Worm (Caenorhabditis elegans) whole organism, young adult: ENCODE data around the gene gei-13.

Source experiments
- ama-1 ChIP-seq, 3 experiments: fragments of 150-350 bp in 1 of 3; sonication (generic microtip) in 2 of 3; optimal IDR thresholded peaks; 2 replicates each; lab custom pipeline; 2014 to 2018; ENCODE audit warnings: missing biosample characterization in 2 of 3, missing genetic modification characterization in 2 of 3, missing genetic modification reagents in 2 of 3
- let-526 ChIP-seq: fragments of 200-800 bp; sonication (Bioruptor generic); IDR thresholded peaks from 2 replicates; pipeline ENCODE4 v1.3.6; 2022; ENCODE audit warnings: missing genetic modification reagents, missing genetic modification characterization, missing compliant biosample characterization

DNA sequence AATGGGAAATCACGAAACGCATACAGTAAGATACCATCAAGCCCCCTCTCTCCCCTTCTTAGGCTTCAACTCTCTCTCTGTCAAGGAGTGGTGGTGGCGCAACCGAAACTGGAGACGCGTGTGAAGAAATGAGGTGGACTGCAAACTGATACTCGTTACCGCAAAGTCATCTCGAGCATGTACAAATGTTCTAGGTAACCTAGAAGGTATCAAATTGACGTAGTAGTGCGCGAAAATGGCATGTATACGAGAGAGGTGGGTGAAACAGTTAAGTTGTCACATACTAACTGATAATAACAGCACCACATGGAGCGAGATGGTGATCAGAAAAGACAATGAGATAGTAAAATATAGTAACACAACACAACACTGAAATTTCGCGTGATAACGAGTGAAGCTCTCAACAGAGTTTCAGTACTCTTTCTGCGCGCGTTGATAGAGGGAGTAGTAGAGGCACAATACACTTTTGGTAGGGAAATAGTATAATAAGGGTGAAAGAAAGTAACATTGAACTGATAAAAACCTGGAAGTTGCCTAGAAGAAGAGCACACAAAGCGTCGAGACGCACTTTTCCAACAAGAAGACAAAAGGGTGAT, 1.3 kb upstream of the gei-13 start:
- TF ChIP-seq let-526 (GFP tag; lab: Robert Waterston, UW) (no peak), ama-1 (optimal IDR thresholded peaks at IDR 0.05; lab: Kevin White, UChicago) (no peak), ama-1 (GFP tag; optimal IDR thresholded peaks at IDR 0.05; lab: Kevin White, UChicago) (no peak)
